Worm (Caenorhabditis elegans) whole organism, L4/young adult: Measurements from ENCODE around the gene F11A5.17.

ENCODE experiments used
- W03F9.2 ChIP-seq: fragments of 150-350 bp; optimal IDR thresholded peaks from 2 replicates; lab custom pipeline; 2014; ENCODE audit warnings: missing biosample characterization, missing genetic modification characterization
- dao-5 ChIP-seq: sonication (generic microtip); optimal IDR thresholded peaks from 2 replicates; lab custom pipeline; 2016; ENCODE audit warnings: missing genotype, missing genetic modification characterization, moderate library complexity, missing compliant biosample characterization
- him-1 ChIP-seq: sonication (generic microtip); optimal IDR thresholded peaks from 2 replicates; lab custom pipeline; 2016; ENCODE audit warnings: missing genotype, missing genetic modification reagents, missing genetic modification characterization, missing compliant biosample characterization

- TF ChIP-seq W03F9.2 (tag; lab: Kevin White, UChicago) (no peak), dao-5 (tag; lab: Kevin White, UChicago) (no peak), him-1 (tag; lab: Kevin White, UChicago) (no peak)
These were observed 19.7 kb upstream of the F11A5.17 start, which contains the start of gene srz-13 for ce11 chrV:16182110-16182509.
